Fruit fly (Drosophila melanogaster): ENCODE data around the gene CG7523.

The CG7523 gene

dm6 chr3R:17700488-17701130 is 29.9 kb upstream of the CG7523 start:
- TF ChIP-seq CG3407 (GFP tag; optimal IDR thresholded peaks at IDR 0.05) (peak; percentile 95), CG13624 (GFP tag; optimal IDR thresholded peaks at IDR 0.05) (peak; percentile 53), CG8944 (GFP tag; optimal IDR thresholded peaks at IDR 0.05) (peak; percentile 74), CG17802 (tag; optimal IDR thresholded peaks at IDR 0.05) (peak; percentile 81), Dfd (GFP tag; optimal IDR thresholded peaks at IDR 0.05) (no peak), CG10431 (GFP tag; optimal IDR thresholded peaks at IDR 0.05) (peak; percentile 97), CG4707 (GFP tag; optimal IDR thresholded peaks at IDR 0.05) (peak; percentile 88), CG13894 (tag; optimal IDR thresholded peaks at IDR 0.05) (peak; percentile 98), stc (GFP tag; IDR thresholded peaks at IDR 0.05) (peak; percentile 99), nerfin-2 (GFP tag; IDR thresholded peaks at IDR 0.05; ENCODE audit: partially characterized antibody) (no peak), CG4404 (GFP tag; IDR thresholded peaks at IDR 0.05) (peak; percentile 96), Ada2b (GFP tag; IDR thresholded peaks at IDR 0.05) (peak; percentile 98), oc (tag; optimal IDR thresholded peaks at IDR 0.05) (peak; percentile 98), jumu (GFP tag; optimal IDR thresholded peaks at IDR 0.05) (peak; percentile 72), CG10959 (GFP tag; IDR thresholded peaks at IDR 0.05) (peak; percentile 88), Dek (tag; optimal IDR thresholded peaks at IDR 0.05) (peak; percentile 99), run (tag; optimal IDR thresholded peaks at IDR 0.05) (peak; percentile 97), caup (GFP tag; optimal IDR thresholded peaks at IDR 0.05; ENCODE audit: severe bottlenecking) (peak; percentile 98), emc (GFP tag; optimal IDR thresholded peaks at IDR 0.05) (peak; percentile 42), Oaz (GFP tag; IDR thresholded peaks at IDR 0.05) (peak; percentile 97), BEAF-32 (GFP tag; optimal IDR thresholded peaks at IDR 0.05) (peak; percentile 0), CG5180 (GFP tag; optimal IDR thresholded peaks at IDR 0.05) (peak; percentile 98), onecut (GFP tag; IDR thresholded peaks at IDR 0.05) (peak; percentile 89), CG16863 (GFP tag; optimal IDR thresholded peaks at IDR 0.05) (peak; percentile 81), usp (GFP tag; optimal IDR thresholded peaks at IDR 0.05) (no peak), wek (GFP tag; optimal IDR thresholded peaks at IDR 0.05) (peak; percentile 74), sisA (GFP tag; IDR thresholded peaks at IDR 0.05) (peak; percentile 97), CG10366 (GFP tag; IDR thresholded peaks at IDR 0.05) (peak; percentile 98), CG12155 (GFP tag; optimal IDR thresholded peaks at IDR 0.05) (peak; percentile 96), scrt (GFP tag; optimal IDR thresholded peaks at IDR 0.05) (peak; percentile 97), CG12769 (tag; optimal IDR thresholded peaks at IDR 0.05) (peak; percentile 77), tx (GFP tag; optimal IDR thresholded peaks at IDR 0.05) (peak; percentile 80), sd (tag; optimal IDR thresholded peaks at IDR 0.05) (peak; percentile 86), CG7839 (tag; optimal IDR thresholded peaks at IDR 0.05) (peak; percentile 99), pho (GFP tag; optimal IDR thresholded peaks at IDR 0.05) (peak; percentile 77), CG6854 (GFP tag; optimal IDR thresholded peaks at IDR 0.05) (peak; percentile 98), vvl (GFP tag; IDR thresholded peaks at IDR 0.05) (peak; percentile 99), CG17359 (tag; optimal IDR thresholded peaks at IDR 0.05) (peak; percentile 99), CG15696 (tag; optimal IDR thresholded peaks at IDR 0.05) (peak; percentile 91), so (GFP tag; IDR thresholded peaks at IDR 0.05) (peak; percentile 99), H2.0 (GFP tag; IDR thresholded peaks at IDR 0.05) (peak; percentile 97), crc (GFP tag; optimal IDR thresholded peaks at IDR 0.05) (peak; percentile 73), tio (GFP tag; optimal IDR thresholded peaks at IDR 0.05) (no peak), lilli (GFP tag; optimal IDR thresholded peaks at IDR 0.05) (peak; percentile 94), CG17912 (GFP tag; optimal IDR thresholded peaks at IDR 0.05) (peak; percentile 93), CG32772 (GFP tag; IDR thresholded peaks at IDR 0.05) (peak; percentile 98), cwo (GFP tag; optimal IDR thresholded peaks at IDR 0.05) (peak; percentile 98), pros (GFP tag; optimal IDR thresholded peaks at IDR 0.05) (peak; percentile 97), ewg (GFP tag; optimal IDR thresholded peaks at IDR 0.05) (peak; percentile 94)
